Fruit fly (Drosophila melanogaster) whole organism, embryonic: ENCODE measurements around the gene CG43645.

Source experiments
- CG10321 ChIP-seq: fragments of 200-800 bp; sonication (Bioruptor generic); IDR thresholded peaks from 2 replicates; pipeline ENCODE4 v1.3.6; 2022; ENCODE audit warnings: missing biosample characterization, missing genetic modification characterization
- CG11398 ChIP-seq: fragments of 200-800 bp; sonication (Bioruptor generic); optimal IDR thresholded peaks from 2 replicates; lab custom pipeline; 2016; ENCODE audit warnings: missing biosample characterization, missing genetic modification characterization
- CG11504 ChIP-seq: fragments of 200-800 bp; sonication (Bioruptor generic); optimal IDR thresholded peaks from 3 replicates; lab custom pipeline; 2019; ENCODE audit warnings: missing biosample characterization, mild to moderate bottlenecking, missing genetic modification characterization, moderate library complexity
- CG12104 ChIP-seq: fragments of 200-800 bp; sonication (Bioruptor generic); optimal IDR thresholded peaks from 3 replicates; lab custom pipeline; 2016; ENCODE audit warnings: missing biosample characterization, missing genetic modification characterization
- CG12155 ChIP-seq: fragments of 200-800 bp; sonication (Bioruptor generic); optimal IDR thresholded peaks from 3 replicates; lab custom pipeline; 2016; ENCODE audit warnings: missing biosample characterization, missing genetic modification characterization
- CG13424 ChIP-seq: fragments of 200-800 bp; sonication (Bioruptor generic); optimal IDR thresholded peaks from 2 replicates; lab custom pipeline; 2019; ENCODE audit warnings: missing biosample characterization, mild to moderate bottlenecking, missing genetic modification characterization, moderate library complexity
- CG17829 ChIP-seq: fragments of 200-800 bp; optimal IDR thresholded peaks from 2 replicates; lab custom pipeline; 2019; ENCODE audit warnings: missing biosample characterization, mild to moderate bottlenecking, missing genetic modification characterization, moderate library complexity
- CG1832 ChIP-seq: fragments of 200-800 bp; sonication (Bioruptor generic); optimal IDR thresholded peaks from 2 replicates; lab custom pipeline; 2017; ENCODE audit warnings: missing biosample characterization, mild to moderate bottlenecking, missing genetic modification characterization, inconsistent platforms
- CG2120 ChIP-seq: fragments of 200-800 bp; sonication (Bioruptor generic); optimal IDR thresholded peaks from 3 replicates; lab custom pipeline; 2016; ENCODE audit warnings: missing biosample characterization, missing genetic modification characterization
- CG2889 ChIP-seq: fragments of 200-800 bp; sonication (Bioruptor generic); IDR thresholded peaks from 3 replicates; pipeline ENCODE4 v1.3.6; 2022; ENCODE audit warnings: missing biosample characterization, missing genetic modification characterization
- CG34422 ChIP-seq: fragments of 200-800 bp; sonication (Bioruptor generic); IDR thresholded peaks from 3 replicates; pipeline ENCODE4 v1.3.6; 2022; ENCODE audit warnings: missing biosample characterization, missing genetic modification characterization
- CG4730 ChIP-seq: fragments of 200-800 bp; sonication (Bioruptor generic); IDR thresholded peaks from 2 replicates; pipeline ENCODE4 v1.3.6; 2022; ENCODE audit warnings: missing biosample characterization, missing genetic modification characterization
- CG6272 ChIP-seq: fragments of 200-800 bp; sonication (Bioruptor generic); IDR thresholded peaks from 2 replicates; pipeline ENCODE4 v1.3.6; 2022; ENCODE audit warnings: missing biosample characterization, missing genetic modification characterization
- CG6689 ChIP-seq: fragments of 200-800 bp; sonication (Bioruptor generic); IDR thresholded peaks from 2 replicates; pipeline ENCODE4 v1.3.6; 2022; ENCODE audit warnings: missing biosample characterization, missing genetic modification characterization
- CG7556 ChIP-seq: fragments of 200-800 bp; sonication (Bioruptor generic); optimal IDR thresholded peaks from 2 replicates; lab custom pipeline; 2017; ENCODE audit warnings: missing biosample characterization, mild to moderate bottlenecking, missing genetic modification characterization
- Dad ChIP-seq: fragments of 200-800 bp; sonication (Bioruptor generic); optimal IDR thresholded peaks from 3 replicates; lab custom pipeline; 2016; ENCODE audit warnings: missing biosample characterization, missing genetic modification characterization
- Deaf1 ChIP-seq: fragments of 200-800 bp; optimal IDR thresholded peaks from 3 replicates; lab custom pipeline; 2019; ENCODE audit warnings: missing biosample characterization, mild to moderate bottlenecking, missing genetic modification characterization, moderate library complexity
- Dfd ChIP-seq, 2 experiments: fragments of >200 bp; optimal IDR thresholded peaks; 2 replicates each; lab custom pipeline; 2017; ENCODE audit warnings: missing biosample characterization in 2 of 2, missing genetic modification characterization in 2 of 2
- Eip74EF ChIP-seq, 2 experiments: fragments of 200-800 bp in 1 of 2; fragments of >200 bp in 1 of 2; sonication (Bioruptor generic) in 1 of 2; optimal IDR thresholded peaks; 2 replicates each; lab custom pipeline; 2017 to 2019; ENCODE audit warnings: missing biosample characterization in 2 of 2, missing genetic modification characterization in 2 of 2, mild to moderate bottlenecking in 1 of 2, moderate library complexity in 1 of 2
- H15 ChIP-seq: fragments of 200-800 bp; sonication (Bioruptor generic); IDR thresholded peaks from 3 replicates; pipeline ENCODE4 v1.3.6; 2022; ENCODE audit warnings: missing biosample characterization, missing genetic modification characterization
- Hey ChIP-seq: fragments of 200-800 bp; sonication (Bioruptor generic); optimal IDR thresholded peaks from 3 replicates; lab custom pipeline; 2018; ENCODE audit warnings: missing biosample characterization, mild to moderate bottlenecking, missing genetic modification characterization
- Hr51 ChIP-seq, 2 experiments: fragments of 200-800 bp; sonication (Bioruptor generic); optimal IDR thresholded peaks; 2 replicates in 1 of 2; 3 replicates in 1 of 2; lab custom pipeline; 2016 to 2018; ENCODE audit warnings: missing biosample characterization in 2 of 2, missing genetic modification characterization in 2 of 2, mild to moderate bottlenecking in 1 of 2, moderate library complexity in 1 of 2
- NC2α ChIP-seq: fragments of 200-800 bp; sonication (Bioruptor generic); optimal IDR thresholded peaks from 2 replicates; lab custom pipeline; 2016; ENCODE audit warnings: missing biosample characterization, missing genetic modification characterization
- Oaz ChIP-seq: fragments of 200-800 bp; sonication (Bioruptor generic); IDR thresholded peaks from 2 replicates; pipeline ENCODE4 v1.3.6; 2022; ENCODE audit warnings: missing biosample characterization, missing genetic modification characterization
- Ssrp ChIP-seq: fragments of 200-800 bp; sonication (Bioruptor generic); optimal IDR thresholded peaks from 2 replicates; lab custom pipeline; 2018; ENCODE audit warnings: missing biosample characterization, mild to moderate bottlenecking, missing genetic modification characterization, moderate library complexity
- Tbp ChIP-seq: fragments of >200 bp; optimal IDR thresholded peaks from 2 replicates; lab custom pipeline; 2018; ENCODE audit warnings: missing biosample characterization, missing genetic modification characterization
- ase ChIP-seq: fragments of 200-800 bp; sonication (Bioruptor generic); IDR thresholded peaks from 3 replicates; pipeline ENCODE4 v1.3.6; 2022; ENCODE audit warnings: missing biosample characterization, missing genetic modification characterization
- ash1 ChIP-seq: fragments of 200-800 bp; sonication (Bioruptor generic); optimal IDR thresholded peaks from 2 replicates; lab custom pipeline; 2018; ENCODE audit warnings: missing biosample characterization, mild to moderate bottlenecking, missing genetic modification characterization
- az2 ChIP-seq: fragments of 200-800 bp; sonication (Bioruptor generic); optimal IDR thresholded peaks from 3 replicates; lab custom pipeline; 2016; ENCODE audit warnings: missing biosample characterization, missing genetic modification characterization
- bbx ChIP-seq: fragments of 200-800 bp; sonication (Bioruptor generic); IDR thresholded peaks from 2 replicates; pipeline ENCODE4 v1.3.6; 2022; ENCODE audit warnings: missing biosample characterization, missing genetic modification characterization; ENCODE audit not compliant: partially characterized antibody
- bowl ChIP-seq: fragments of 200-800 bp; sonication (Bioruptor generic); IDR thresholded peaks from 2 replicates; pipeline ENCODE4 v1.3.6; 2022; ENCODE audit warnings: missing biosample characterization, missing genetic modification characterization
- crp ChIP-seq, 2 experiments: fragments of 200-800 bp; sonication (Bioruptor generic); optimal IDR thresholded peaks; 2 replicates in 1 of 2; 3 replicates in 1 of 2; lab custom pipeline; 2017; ENCODE audit warnings: missing biosample characterization in 2 of 2, missing genetic modification characterization in 2 of 2, mild to moderate bottlenecking in 1 of 2, moderate library complexity in 1 of 2
- cwo ChIP-seq: fragments of 200-800 bp; sonication (Bioruptor generic); optimal IDR thresholded peaks from 3 replicates; lab custom pipeline; 2017; ENCODE audit warnings: missing biosample characterization, missing genetic modification characterization, mild to moderate bottlenecking, moderate library complexity, missing genetic modification reagents
- disco-r ChIP-seq: fragments of 200-800 bp; sonication (Bioruptor generic); optimal IDR thresholded peaks from 2 replicates; lab custom pipeline; 2016; ENCODE audit warnings: missing biosample characterization, missing genetic modification characterization
- fd96Cb ChIP-seq: fragments of 200-800 bp; sonication (Bioruptor generic); optimal IDR thresholded peaks from 2 replicates; lab custom pipeline; 2018; ENCODE audit warnings: missing biosample characterization, mild to moderate bottlenecking, missing genetic modification characterization, moderate library complexity
- gce ChIP-seq: fragments of 200-800 bp; sonication (Bioruptor generic); IDR thresholded peaks from 3 replicates; pipeline ENCODE4 v1.3.6; 2022; ENCODE audit warnings: missing biosample characterization, missing genetic modification characterization
- jing ChIP-seq: fragments of 200-800 bp; sonication (Bioruptor generic); optimal IDR thresholded peaks from 2 replicates; lab custom pipeline; 2018; ENCODE audit warnings: missing biosample characterization, mild to moderate bottlenecking, missing genetic modification characterization
- kni ChIP-seq: fragments of 200-800 bp; sonication (Bioruptor generic); optimal IDR thresholded peaks from 3 replicates; lab custom pipeline; 2017; ENCODE audit warnings: mild to moderate bottlenecking, missing biosample characterization, missing genetic modification reagents, missing genetic modification characterization
- lbe ChIP-seq: fragments of 200-800 bp; sonication (Bioruptor generic); optimal IDR thresholded peaks from 2 replicates; lab custom pipeline; 2016; ENCODE audit warnings: missing biosample characterization, mild to moderate bottlenecking, missing genetic modification characterization
- otp ChIP-seq: fragments of 200-800 bp; sonication (Bioruptor generic); IDR thresholded peaks from 3 replicates; pipeline ENCODE4, ENCODE4 v1.3.6; 2022; ENCODE audit warnings: missing biosample characterization, missing genetic modification characterization
- pb ChIP-seq: fragments of 200-800 bp; sonication (Bioruptor generic); optimal IDR thresholded peaks from 3 replicates; lab custom pipeline; 2016; ENCODE audit warnings: missing biosample characterization, missing genetic modification characterization
- pnt ChIP-seq: fragments of 200-800 bp; sonication (Bioruptor generic); optimal IDR thresholded peaks from 3 replicates; lab custom pipeline; 2016; ENCODE audit warnings: missing biosample characterization, missing genetic modification characterization
- row ChIP-seq: fragments of 200-800 bp; sonication (Bioruptor generic); IDR thresholded peaks from 3 replicates; pipeline ENCODE4 v1.3.6; 2022; ENCODE audit warnings: missing biosample characterization, missing genetic modification characterization
- run ChIP-seq: fragments of 200-800 bp; sonication (Bioruptor generic); optimal IDR thresholded peaks from 3 replicates; lab custom pipeline; 2018; ENCODE audit warnings: missing biosample characterization, mild to moderate bottlenecking, missing genetic modification characterization
- sens ChIP-seq: fragments of 200-800 bp; sonication (Bioruptor generic); peaks from one replicate; lab custom pipeline; 2016; ENCODE audit warnings: missing biosample characterization, missing genetic modification characterization
- tll ChIP-seq, 2 experiments: fragments of 200-800 bp in 1 of 2; fragments of >200 bp in 1 of 2; sonication (Bioruptor generic) in 1 of 2; optimal IDR thresholded peaks; 2 replicates each; lab custom pipeline; 2017 to 2019; ENCODE audit warnings: missing biosample characterization in 2 of 2, missing genetic modification characterization in 2 of 2, mild to moderate bottlenecking in 1 of 2, moderate library complexity in 1 of 2
- toy ChIP-seq: fragments of 200-800 bp; sonication (Bioruptor generic); IDR thresholded peaks from 2 replicates; pipeline ENCODE4 v1.3.6; 2022; ENCODE audit warnings: missing biosample characterization, missing genetic modification characterization
- trem ChIP-seq: fragments of 200-800 bp; optimal IDR thresholded peaks from 3 replicates; lab custom pipeline; 2019; ENCODE audit warnings: missing biosample characterization, mild to moderate bottlenecking, missing genetic modification characterization, moderate library complexity
- usp ChIP-seq: fragments of >200 bp; optimal IDR thresholded peaks from 2 replicates; lab custom pipeline; 2017; ENCODE audit warnings: missing biosample characterization, missing genetic modification characterization
- zfh2 ChIP-seq: fragments of 200-800 bp; sonication (Bioruptor generic); optimal IDR thresholded peaks from 2 replicates; lab custom pipeline; 2016; ENCODE audit warnings: missing biosample characterization, missing genetic modification characterization

The CG43645 gene

DNA sequence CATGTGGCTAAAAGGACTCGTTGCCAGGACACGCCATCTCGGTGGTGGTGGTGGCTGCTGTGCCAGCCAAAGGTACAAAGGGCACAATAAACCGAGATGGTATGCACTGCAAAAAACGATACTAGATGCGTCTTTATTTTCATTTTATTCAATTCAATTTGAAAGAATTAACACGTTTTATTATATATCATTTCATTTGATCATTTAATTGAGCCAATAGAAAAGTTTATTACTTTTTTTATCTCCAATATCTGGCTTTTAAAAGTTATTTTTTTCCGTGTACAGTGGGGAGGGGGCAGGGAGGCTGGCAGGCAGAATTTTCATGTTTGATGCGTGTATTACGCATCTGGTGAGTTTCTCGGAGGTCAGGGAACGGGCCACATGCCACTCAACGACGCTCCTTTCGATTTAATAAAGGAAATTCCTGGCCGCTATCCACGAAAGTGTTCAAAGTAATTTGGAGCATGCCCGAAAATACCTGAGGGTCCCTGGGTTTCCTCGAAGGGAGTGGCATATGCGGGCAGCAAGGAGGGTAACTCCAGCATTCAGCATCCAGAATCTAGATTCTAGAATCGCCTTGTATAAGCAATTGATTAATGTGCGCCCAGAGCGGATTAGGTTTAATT is 28.6 kb downstream of the CG43645 start (continued):
- TF ChIP-seq bbx, result no peak
- no peak for TF ChIP-seq CG2120 (GFP tag; lab: Kevin White, UChicago)
- peak; percentile 98 for TF ChIP-seq sens (GFP tag; lab: Kevin White, UChicago)
- no peak for TF ChIP-seq usp (GFP tag; lab: Kevin White, UChicago)
- peak; percentile 85 for TF ChIP-seq CG4730 (GFP tag; lab: Robert Waterston, UW)
- TF ChIP-seq Hey, result peak; percentile 48
- peak; percentile 92 for TF ChIP-seq CG11504
- TF ChIP-seq tll (GFP tag; optimal IDR thresholded peaks at IDR 0.05; lab: Kevin White, UChicago), result peak in 1 of 2 experiments; percentile 45
- peak; percentile 82 for TF ChIP-seq H15 (GFP tag; lab: Robert Waterston, UW)
- TF ChIP-seq pnt (GFP tag; lab: Kevin White, UChicago), result peak; percentile 85
- TF ChIP-seq CG1832 (GFP tag; lab: Kevin White, UChicago), result no peak
- TF ChIP-seq Tbp (GFP tag; lab: Kevin White, UChicago), result no peak
- TF ChIP-seq Ssrp (tag; lab: Kevin White, UChicago), result peak; percentile 89
- peak in 1 of 2 experiments; percentile 78 for TF ChIP-seq Eip74EF (GFP tag; optimal IDR thresholded peaks at IDR 0.05; lab: Kevin White, UChicago)
- peak; percentile 77 for TF ChIP-seq CG6272 (GFP tag; lab: Robert Waterston, UW)
- TF ChIP-seq disco-r, result peak; percentile 45
- peak; percentile 55 for TF ChIP-seq Dad (GFP tag; lab: Kevin White, UChicago)
- TF ChIP-seq Deaf1, result peak; percentile 68
- TF ChIP-seq cwo, result peak; percentile 83
- TF ChIP-seq CG13424 (tag; lab: Kevin White, UChicago), result peak; percentile 94
- TF ChIP-seq CG12155, result peak; percentile 73
- peak; percentile 94 for TF ChIP-seq CG7556
- peak; percentile 88 for TF ChIP-seq fd96Cb (tag; lab: Kevin White, UChicago)
- peak; percentile 82 for TF ChIP-seq gce
- peak; percentile 66 for TF ChIP-seq CG12104 (GFP tag; lab: Kevin White, UChicago)
- peak; percentile 90 for TF ChIP-seq CG6689 (GFP tag; lab: Robert Waterston, UW)
- TF ChIP-seq Hr51 (GFP tag; optimal IDR thresholded peaks at IDR 0.05; lab: Kevin White, UChicago), result peak; percentile 67 to 89
- peak; percentile 74 for TF ChIP-seq run (tag; lab: Kevin White, UChicago)
- TF ChIP-seq trem (tag; lab: Kevin White, UChicago), result peak; percentile 90
- peak; percentile 88 for TF ChIP-seq CG34422 (GFP tag; lab: Robert Waterston, UW)
- peak; percentile 66 for TF ChIP-seq pb
- TF ChIP-seq Dfd (GFP tag; optimal IDR thresholded peaks at IDR 0.05; lab: Kevin White, UChicago), result no peak
- TF ChIP-seq jing (GFP tag; lab: Kevin White, UChicago), result peak; percentile 48
- TF ChIP-seq CG2889, result peak; percentile 63; the same call in 1 of the 3 replicates
- peak; percentile 93 for TF ChIP-seq row (GFP tag; lab: Robert Waterston, UW)
- peak; percentile 64; the same call in 1 of the 2 replicates for TF ChIP-seq bowl (GFP tag; lab: Robert Waterston, UW)
- TF ChIP-seq NC2α (GFP tag; lab: Kevin White, UChicago), result peak; percentile 66
- TF ChIP-seq crp (GFP tag; optimal IDR thresholded peaks at IDR 0.05; lab: Kevin White, UChicago), result peak in 1 of 2 experiments; percentile 36
- peak; percentile 89 for TF ChIP-seq kni (GFP tag; lab: Kevin White, UChicago)
- TF ChIP-seq lbe, result no peak
- peak; percentile 94 for TF ChIP-seq CG17829 (tag; lab: Kevin White, UChicago)
- no peak for TF ChIP-seq zfh2 (GFP tag; lab: Kevin White, UChicago)
- TF ChIP-seq Oaz (GFP tag; lab: Robert Waterston, UW), result peak; percentile 54; the same call in 1 of the 2 replicates
- peak; percentile 80 for TF ChIP-seq az2 (GFP tag; lab: Kevin White, UChicago)
- TF ChIP-seq CG10321, result peak; percentile 67
- no peak for TF ChIP-seq ash1 (GFP tag; lab: Kevin White, UChicago)
- TF ChIP-seq CG11398, result peak; percentile 55
- TF ChIP-seq toy, result no peak
- TF ChIP-seq otp (GFP tag; lab: Robert Waterston, UW), result peak; percentile 77
- peak; percentile 83 for TF ChIP-seq ase (GFP tag; lab: Robert Waterston, UW)
